Worm (Caenorhabditis elegans) whole organism, mixed stage, embryonic: ENCODE data around the gene F44G4.6.

Source experiments
- mep-1 ChIP-seq: fragments of 150-350 bp; optimal IDR thresholded peaks from 2 replicates; lab custom pipeline; 2017; ENCODE audit warnings: missing biosample characterization, missing genetic modification reagents, missing genetic modification characterization, inconsistent platforms
- nhr-28 ChIP-seq: fragments of 150-350 bp; optimal IDR thresholded peaks from 2 replicates; lab custom pipeline; 2014; ENCODE audit warnings: missing biosample characterization, missing genetic modification characterization
- tbx-8 ChIP-seq: fragments of 200-800 bp; sonication (Bioruptor generic); optimal IDR thresholded peaks from 2 replicates; lab custom pipeline; 2018; ENCODE audit warnings: mild to moderate bottlenecking, missing genetic modification characterization, moderate library complexity, missing compliant biosample characterization
- unc-39 ChIP-seq: fragments of 150-350 bp; optimal IDR thresholded peaks from 2 replicates; lab custom pipeline; 2014; ENCODE audit warnings: missing biosample characterization, missing genetic modification characterization
- ztf-11 ChIP-seq: fragments of 150-350 bp; optimal IDR thresholded peaks from 2 replicates; lab custom pipeline; 2014; ENCODE audit warnings: missing biosample characterization, missing genetic modification characterization

DNA sequence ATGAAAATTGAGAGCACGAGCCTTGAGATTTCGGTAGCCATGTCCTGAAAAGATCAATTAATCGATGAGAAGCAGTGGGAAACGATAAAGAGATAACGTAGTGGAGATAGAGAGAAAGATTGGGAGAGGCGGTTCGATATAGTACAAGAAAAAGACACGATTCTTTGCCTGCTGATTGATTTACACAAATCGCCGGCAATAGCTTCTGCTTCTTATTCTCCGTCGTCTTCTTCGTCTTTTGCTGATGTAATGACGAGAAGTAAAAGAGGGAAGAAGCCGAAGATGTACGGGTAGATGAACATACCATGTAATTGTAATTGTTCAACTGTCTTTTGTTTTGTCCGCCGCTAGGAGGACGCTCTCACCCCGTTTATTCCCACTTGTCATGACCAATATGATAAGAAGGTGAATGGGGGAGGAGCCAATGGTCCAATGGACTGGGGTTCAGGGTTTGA is 27.7 kb upstream of the F44G4.6 start, which contains the start of gene F37B12.1:
- TF ChIP-seq ztf-11 (no peak), tbx-8 (GFP tag; lab: Kevin White, UChicago) (no peak), mep-1 (tag; lab: Kevin White, UChicago) (no peak), unc-39 (tag; lab: Kevin White, UChicago) (no peak), nhr-28 (tag; lab: Kevin White, UChicago) (no peak)
